Worm (Caenorhabditis elegans) whole organism, L4/young adult: ENCODE data around the gene F53A2.11.

Experiments
- dao-5 ChIP-seq: sonication (generic microtip); optimal IDR thresholded peaks from 2 replicates; lab custom pipeline; 2016; ENCODE audit warnings: missing genotype, missing genetic modification characterization, moderate library complexity, missing compliant biosample characterization
- him-1 ChIP-seq: sonication (generic microtip); optimal IDR thresholded peaks from 2 replicates; lab custom pipeline; 2016; ENCODE audit warnings: missing genotype, missing genetic modification reagents, missing genetic modification characterization, missing compliant biosample characterization

- TF ChIP-seq him-1 (tag; lab: Kevin White, UChicago) (no peak), dao-5 (tag; lab: Kevin White, UChicago) (no peak)
Measured at ce11 chrIII:13346785-13347184, 24.3 kb upstream of the F53A2.11 start, which contains the start of gene mtm-6.
